Worm (Caenorhabditis elegans) whole organism, mixed stage, embryonic: Measurements from ENCODE around the gene unc-23.

ENCODE experiments used
- blmp-1 ChIP-seq: fragments of 150-350 bp; optimal IDR thresholded peaks from 2 replicates; lab custom pipeline; 2014; ENCODE audit warnings: missing biosample characterization, missing genetic modification characterization
- ces-1 ChIP-seq: fragments of 150-350 bp; optimal IDR thresholded peaks from 2 replicates; lab custom pipeline; 2014; ENCODE audit warnings: missing biosample characterization, missing genetic modification reagents, missing genetic modification characterization
- mls-2 ChIP-seq: sonication (generic microtip); optimal IDR thresholded peaks from 2 replicates; lab custom pipeline; 2016; ENCODE audit warnings: mild to moderate bottlenecking, missing genetic modification characterization, moderate library complexity, missing compliant biosample characterization
- nhr-12 ChIP-seq: fragments of 150-350 bp; optimal IDR thresholded peaks from 2 replicates; lab custom pipeline; 2014; ENCODE audit warnings: missing biosample characterization, missing genetic modification characterization
- nhr-28 ChIP-seq: fragments of 150-350 bp; optimal IDR thresholded peaks from 2 replicates; lab custom pipeline; 2014; ENCODE audit warnings: missing biosample characterization, missing genetic modification characterization
- unc-62 ChIP-seq: fragments of 150-350 bp; optimal IDR thresholded peaks from 2 replicates; lab custom pipeline; 2014; ENCODE audit warnings: missing biosample characterization, missing genetic modification reagents, missing genetic modification characterization

DNA sequence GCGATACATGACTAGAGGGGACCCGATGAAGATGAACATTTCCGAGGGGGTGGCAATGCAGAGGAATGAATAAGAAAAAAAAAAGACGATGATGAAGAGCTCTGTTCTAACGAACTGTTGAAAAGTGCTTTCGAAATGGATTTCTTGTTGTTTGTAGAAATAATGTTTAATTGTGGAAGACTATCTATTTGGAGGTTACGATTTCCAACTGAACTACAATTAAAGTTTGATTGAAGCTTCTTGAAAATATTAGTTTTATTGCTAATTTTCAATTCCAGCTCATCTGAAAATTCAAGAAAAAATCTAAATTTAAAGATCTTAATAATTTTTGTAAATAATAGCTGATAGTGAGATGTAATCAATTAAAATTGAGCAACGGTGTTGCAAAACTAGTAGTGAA lies 8.3 kb downstream of the unc-23 start:
- no peak for TF ChIP-seq nhr-28
- TF ChIP-seq unc-62, result no peak
- TF ChIP-seq mls-2, result no peak
- no peak for TF ChIP-seq nhr-12 (tag; lab: Kevin White, UChicago)
- TF ChIP-seq ces-1, result no peak
- TF ChIP-seq blmp-1, result no peak
